Worm (Caenorhabditis elegans) whole organism, young adult: Measurements from ENCODE around the gene lido-7.

Source experiments
- F37B4.10 ChIP-seq: fragments of 200-800 bp; sonication (Bioruptor generic); IDR thresholded peaks from 2 replicates; pipeline ENCODE4 v1.3.6; 2022; ENCODE audit warnings: missing genetic modification characterization, missing compliant biosample characterization
- F39B2.1 ChIP-seq: fragments of 200-800 bp; sonication (Bioruptor generic); IDR thresholded peaks from 2 replicates; pipeline ENCODE4 v1.3.6; 2022; ENCODE audit warnings: missing genetic modification reagents, missing genetic modification characterization, missing compliant biosample characterization
- F52B5.7 ChIP-seq: sonication (generic microtip); optimal IDR thresholded peaks from 2 replicates; lab custom pipeline; 2016; ENCODE audit warnings: mild to moderate bottlenecking, missing genetic modification characterization, missing compliant biosample characterization
- F57A8.1 ChIP-seq: fragments of 200-800 bp; sonication (Bioruptor generic); optimal IDR thresholded peaks from 2 replicates; lab custom pipeline; 2018; ENCODE audit warnings: mild to moderate bottlenecking, missing genetic modification characterization, moderate library complexity, missing compliant biosample characterization
- K12H6.12 ChIP-seq: fragments of 200-800 bp; sonication (Bioruptor generic); optimal IDR thresholded peaks from 2 replicates; lab custom pipeline; 2018; ENCODE audit warnings: mild to moderate bottlenecking, missing genetic modification characterization, missing compliant biosample characterization
- T26A5.8 ChIP-seq: sonication (generic microtip); optimal IDR thresholded peaks from 2 replicates; lab custom pipeline; 2016; ENCODE audit warnings: missing genetic modification characterization, missing compliant biosample characterization
- Y53F4B.3 ChIP-seq: fragments of 200-800 bp; sonication (Bioruptor generic); IDR thresholded peaks from 2 replicates; pipeline ENCODE4 v1.3.6; 2022; ENCODE audit warnings: missing genetic modification reagents, missing genetic modification characterization, missing compliant biosample characterization
- Y56A3A.18 ChIP-seq: fragments of 200-800 bp; sonication (Bioruptor generic); IDR thresholded peaks from 2 replicates; pipeline ENCODE4 v1.3.6; 2022; ENCODE audit warnings: missing genetic modification reagents, missing genetic modification characterization, missing compliant biosample characterization
- athp-1 ChIP-seq: sonication (generic microtip); optimal IDR thresholded peaks from 2 replicates; lab custom pipeline; 2017; ENCODE audit warnings: mild to moderate bottlenecking, missing genetic modification characterization, missing compliant biosample characterization
- attf-3 ChIP-seq: fragments of 200-800 bp; sonication (Bioruptor generic); conservative IDR thresholded peaks from 2 replicates; pipeline ENCODE4 v1.3.6; 2022; ENCODE audit warnings: missing genetic modification reagents, missing genetic modification characterization, missing compliant biosample characterization
- attf-6 ChIP-seq: fragments of 200-800 bp; sonication (Bioruptor generic); IDR thresholded peaks from 2 replicates; pipeline ENCODE4 v1.3.6; 2022; ENCODE audit warnings: missing genetic modification reagents, missing genetic modification characterization, missing compliant biosample characterization
- bed-1 ChIP-seq: fragments of 200-800 bp; sonication (Bioruptor generic); IDR thresholded peaks from 2 replicates; pipeline ENCODE4 v1.3.6; 2022; ENCODE audit warnings: missing genetic modification reagents, missing genetic modification characterization, missing compliant biosample characterization
- ccch-3 ChIP-seq: fragments of 200-800 bp; sonication (Bioruptor generic); optimal IDR thresholded peaks from 2 replicates; lab custom pipeline; 2018; ENCODE audit warnings: mild to moderate bottlenecking, missing genetic modification characterization, missing compliant biosample characterization
- cebp-1 ChIP-seq, 2 experiments: fragments of 200-800 bp in 1 of 2; sonication (Bioruptor generic) in 1 of 2; sonication (generic microtip) in 1 of 2; IDR thresholded peaks in 1 of 2; optimal IDR thresholded peaks in 1 of 2; 2 replicates each; pipeline versions ENCODE4 v1.3.6 to Lab custom; 2017 to 2022; ENCODE audit warnings: missing compliant biosample characterization in 2 of 2, missing genetic modification characterization in 2 of 2, mild to moderate bottlenecking in 1 of 2, missing genetic modification reagents in 1 of 2, moderate library complexity in 1 of 2
- ceh-58 ChIP-seq: fragments of 200-800 bp; sonication (Bioruptor generic); IDR thresholded peaks from 2 replicates; pipeline ENCODE4 v1.3.6; 2022; ENCODE audit warnings: missing genetic modification characterization, missing compliant biosample characterization
- die-1 ChIP-seq: sonication (generic microtip); optimal IDR thresholded peaks from 2 replicates; lab custom pipeline; 2016; ENCODE audit warnings: missing genotype, mild to moderate bottlenecking, missing genetic modification characterization, missing compliant biosample characterization
- dox-1 ChIP-seq: fragments of 200-800 bp; sonication (Bioruptor generic); IDR thresholded peaks from 2 replicates; pipeline ENCODE4 v1.3.6; 2022; ENCODE audit warnings: missing genetic modification reagents, missing genetic modification characterization, missing compliant biosample characterization
- egrh-3 ChIP-seq: fragments of 200-800 bp; sonication (Bioruptor generic); IDR thresholded peaks from 2 replicates; pipeline ENCODE4 v1.3.6; 2022; ENCODE audit warnings: missing genetic modification reagents, missing genetic modification characterization, missing compliant biosample characterization
- fkh-3 ChIP-seq: sonication (generic microtip); optimal IDR thresholded peaks from 2 replicates; lab custom pipeline; 2016; ENCODE audit warnings: mild to moderate bottlenecking, missing genetic modification characterization, missing compliant biosample characterization
- him-1 ChIP-seq: sonication (generic microtip); optimal IDR thresholded peaks from 2 replicates; lab custom pipeline; 2016; ENCODE audit warnings: missing genotype, missing genetic modification reagents, missing genetic modification characterization, missing compliant biosample characterization
- hlh-26 ChIP-seq: fragments of 200-800 bp; sonication (Bioruptor generic); conservative IDR thresholded peaks from 2 replicates; pipeline ENCODE4 v1.3.6; 2022; ENCODE audit warnings: missing genetic modification reagents, missing genetic modification characterization, missing compliant biosample characterization
- hmg-1.2 ChIP-seq: fragments of 200-800 bp; sonication (Bioruptor generic); IDR thresholded peaks from 2 replicates; pipeline ENCODE4 v1.3.6; 2022; ENCODE audit warnings: missing genetic modification reagents, missing genetic modification characterization, missing compliant biosample characterization
- hmg-20 ChIP-seq: fragments of 200-800 bp; sonication (Bioruptor generic); IDR thresholded peaks from 2 replicates; pipeline ENCODE4 v1.3.6; 2022; ENCODE audit warnings: missing genetic modification reagents, missing genetic modification characterization, missing compliant biosample characterization
- let-526 ChIP-seq: fragments of 200-800 bp; sonication (Bioruptor generic); IDR thresholded peaks from 2 replicates; pipeline ENCODE4 v1.3.6; 2022; ENCODE audit warnings: missing genetic modification reagents, missing genetic modification characterization, missing compliant biosample characterization
- lin-54 ChIP-seq: fragments of 200-800 bp; sonication (Bioruptor generic); optimal IDR thresholded peaks from 2 replicates; lab custom pipeline; 2018; ENCODE audit warnings: mild to moderate bottlenecking, missing genetic modification characterization, missing compliant biosample characterization
- lsl-1 ChIP-seq: fragments of 200-800 bp; sonication (Bioruptor generic); optimal IDR thresholded peaks from 2 replicates; lab custom pipeline; 2018; ENCODE audit warnings: mild to moderate bottlenecking, missing genetic modification characterization, moderate library complexity, missing compliant biosample characterization
- madf-8 ChIP-seq: fragments of 200-800 bp; sonication (Bioruptor generic); conservative IDR thresholded peaks from 2 replicates; pipeline ENCODE4 v1.3.6; 2022; ENCODE audit warnings: missing genetic modification reagents, missing genetic modification characterization, missing compliant biosample characterization
- mcd-1 ChIP-seq: fragments of 200-800 bp; sonication (Bioruptor generic); IDR thresholded peaks from 2 replicates; pipeline ENCODE4 v1.3.6; 2022; ENCODE audit warnings: missing genetic modification reagents, missing genetic modification characterization, missing compliant biosample characterization
- nfya-2 ChIP-seq: fragments of 200-800 bp; sonication (Bioruptor generic); IDR thresholded peaks from 2 replicates; pipeline ENCODE4 v1.3.6; 2022; ENCODE audit warnings: missing genetic modification reagents, missing genetic modification characterization, missing compliant biosample characterization
- nfyb-1 ChIP-seq: fragments of 200-800 bp; sonication (Bioruptor generic); IDR thresholded peaks from 2 replicates; pipeline ENCODE4 v1.3.6; 2022; ENCODE audit warnings: missing genetic modification reagents, missing genetic modification characterization, missing compliant biosample characterization
- nhr-27 ChIP-seq: fragments of 200-800 bp; sonication (Bioruptor generic); optimal IDR thresholded peaks from 2 replicates; lab custom pipeline; 2018; ENCODE audit warnings: mild to moderate bottlenecking, missing genetic modification characterization, moderate library complexity, missing compliant biosample characterization
- repo-1 ChIP-seq: sonication (generic microtip); optimal IDR thresholded peaks from 2 replicates; lab custom pipeline; 2017; ENCODE audit warnings: mild to moderate bottlenecking, missing genetic modification characterization, missing compliant biosample characterization
- rpc-1 ChIP-seq, 2 experiments: fragments of 150-350 bp in 1 of 2; sonication (generic microtip) in 1 of 2; optimal IDR thresholded peaks; 2 replicates each; lab custom pipeline; 2014 to 2018; ENCODE audit warnings: missing biosample characterization in 1 of 2, missing genetic modification characterization in 1 of 2, missing genetic modification reagents in 1 of 2, missing genotype in 1 of 2
- sdz-38 ChIP-seq: sonication (generic microtip); optimal IDR thresholded peaks from 2 replicates; lab custom pipeline; 2016; ENCODE audit warnings: missing genotype, missing genetic modification characterization, missing compliant biosample characterization
- snpc-4 ChIP-seq, 5 experiments: fragments of 150-350 bp in 1 of 5; sonication (generic microtip) in 4 of 5; optimal IDR thresholded peaks; 2 replicates each; lab custom pipeline; 2014 to 2018; ENCODE audit warnings: missing genetic modification characterization in 5 of 5, missing biosample characterization in 3 of 5, antibody characterized with exemption in 2 of 5, mild to moderate bottlenecking in 2 of 5, missing compliant biosample characterization in 2 of 5, missing genotype in 2 of 5, moderate library complexity in 2 of 5, missing genetic modification reagents in 1 of 5
- sptf-2 ChIP-seq: fragments of 200-800 bp; sonication (Bioruptor generic); optimal IDR thresholded peaks from 2 replicates; lab custom pipeline; 2018; ENCODE audit warnings: mild to moderate bottlenecking, missing genetic modification characterization, missing compliant biosample characterization
- zfh-2 ChIP-seq: fragments of 200-800 bp; sonication (Bioruptor generic); conservative IDR thresholded peaks from 2 replicates; pipeline ENCODE4 v1.3.6; 2022; ENCODE audit warnings: missing genetic modification reagents, missing genetic modification characterization, missing compliant biosample characterization
- zim-3 ChIP-seq: sonication (generic microtip); optimal IDR thresholded peaks from 2 replicates; lab custom pipeline; 2017; ENCODE audit warnings: mild to moderate bottlenecking, missing genetic modification characterization, moderate library complexity, missing compliant biosample characterization
- ztf-18 ChIP-seq: sonication (generic microtip); optimal IDR thresholded peaks from 2 replicates; lab custom pipeline; 2016; ENCODE audit warnings: missing genotype, mild to moderate bottlenecking, missing genetic modification characterization, missing compliant biosample characterization
- ztf-28 ChIP-seq: fragments of 200-800 bp; sonication (Bioruptor generic); IDR thresholded peaks from 2 replicates; pipeline ENCODE4 v1.3.6; 2022; ENCODE audit warnings: missing genetic modification reagents, missing genetic modification characterization, missing compliant biosample characterization
- ztf-6 ChIP-seq: fragments of 200-800 bp; sonication (Bioruptor generic); IDR thresholded peaks from 2 replicates; pipeline ENCODE4 v1.3.6; 2022; ENCODE audit warnings: missing genetic modification reagents, missing genetic modification characterization, missing compliant biosample characterization

Gene lido-7

ce11 chrII:2985935-2986498 is 2.1 kb upstream of the lido-7 start:
- TF ChIP-seq let-526 (GFP tag; lab: Robert Waterston, UW) (no peak), T26A5.8 (tag; lab: Kevin White, UChicago) (no peak), ceh-58 (GFP tag; lab: Robert Waterston, UW) (no peak), egrh-3 (GFP tag; lab: Robert Waterston, UW) (peak; percentile 61; the same call in 1 of the 2 replicates), bed-1 (no peak), attf-6 (GFP tag; lab: Robert Waterston, UW) (no peak), hlh-26 (GFP tag; lab: Robert Waterston, UW) (no peak), snpc-4 (GFP tag; optimal IDR thresholded peaks at IDR 0.05; lab: Kevin White, UChicago) (no peak), snpc-4 (tag; optimal IDR thresholded peaks at IDR 0.05; lab: Kevin White, UChicago) (peak; percentile 62 to 86 (median 80)), F37B4.10 (GFP tag; lab: Robert Waterston, UW) (0 out of 2 replicates have a peak, but pooled peaks have one; percentile 75), repo-1 (no peak), him-1 (no peak), attf-3 (GFP tag; lab: Robert Waterston, UW) (no peak), sptf-2 (peak; percentile 12), sdz-38 (no peak), Y56A3A.18 (no peak), die-1 (no peak), cebp-1 (GFP tag; IDR thresholded peaks at IDR 0.05; lab: Robert Waterston, UW) (0 out of 2 replicates have a peak, but pooled peaks have one; percentile 27), cebp-1 (tag; optimal IDR thresholded peaks at IDR 0.05; lab: Kevin White, UChicago) (peak; percentile 36), lin-54 (GFP tag; lab: Kevin White, UChicago) (no peak), fkh-3 (tag; lab: Kevin White, UChicago) (no peak), athp-1 (tag; lab: Kevin White, UChicago) (no peak), hmg-20 (no peak), ztf-28 (GFP tag; lab: Robert Waterston, UW) (0 out of 2 replicates have a peak, but pooled peaks have one; percentile 5), zfh-2 (GFP tag; lab: Robert Waterston, UW) (peak; percentile 69), Y53F4B.3 (GFP tag; lab: Robert Waterston, UW) (no peak), nfya-2 (GFP tag; lab: Robert Waterston, UW) (no peak), ccch-3 (GFP tag; lab: Kevin White, UChicago) (no peak), hmg-1.2 (no peak), F52B5.7 (no peak), zim-3 (tag; lab: Kevin White, UChicago) (peak; percentile 28), ztf-6 (GFP tag; lab: Robert Waterston, UW) (no peak), mcd-1 (GFP tag; lab: Robert Waterston, UW) (peak; percentile 8; the same call in 1 of the 2 replicates), ztf-18 (tag; lab: Kevin White, UChicago) (no peak), K12H6.12 (tag; lab: Kevin White, UChicago) (no peak), rpc-1 (optimal IDR thresholded peaks at IDR 0.05; lab: Kevin White, UChicago) (no peak), rpc-1 (tag; optimal IDR thresholded peaks at IDR 0.05; lab: Kevin White, UChicago) (no peak), madf-8 (GFP tag; lab: Robert Waterston, UW) (no peak), nfyb-1 (GFP tag; lab: Robert Waterston, UW) (0 out of 2 replicates have a peak, but pooled peaks have one; percentile 45), dox-1 (GFP tag; lab: Robert Waterston, UW) (no peak; the same call in 1 of the 2 replicates), F57A8.1 (GFP tag; lab: Kevin White, UChicago) (no peak), lsl-1 (GFP tag; lab: Kevin White, UChicago) (no peak), F39B2.1 (GFP tag; lab: Robert Waterston, UW) (no peak), nhr-27 (no peak)
